Worm (Caenorhabditis elegans) whole organism, young adult: ENCODE data around the gene sri-57.
A peak's percentile ranks its signal among the peaks of the same experiment; 100 is the strongest.
"Not testable (repeated sequence)": the region's sequence is repeated elsewhere in the genome, so short reads cannot be mapped to it uniquely, and the experiment has no call there.

Experiments used
- B0035.1 ChIP-seq: sonication (generic microtip); optimal IDR thresholded peaks from 2 replicates; lab custom pipeline; 2016; ENCODE audit warnings: missing genetic modification characterization, mild to moderate bottlenecking, missing compliant biosample characterization, missing genotype, missing genetic modification reagents
- F33H1.4 ChIP-seq: fragments of 200-800 bp; sonication (Bioruptor generic); IDR thresholded peaks from 2 replicates; pipeline ENCODE4 v1.3.6; 2022; ENCODE audit warnings: missing genetic modification reagents, missing genetic modification characterization, missing compliant biosample characterization
- F37B4.10 ChIP-seq: fragments of 200-800 bp; sonication (Bioruptor generic); IDR thresholded peaks from 2 replicates; pipeline ENCODE4 v1.3.6; 2022; ENCODE audit warnings: missing genetic modification characterization, missing compliant biosample characterization
- F49E8.2 ChIP-seq: sonication (generic microtip); optimal IDR thresholded peaks from 3 replicates; lab custom pipeline; 2017; ENCODE audit warnings: missing genetic modification characterization, mild to moderate bottlenecking, missing compliant biosample characterization, antibody characterized with exemption, moderate library complexity; ENCODE audit not compliant: insufficient read depth
- T07F8.4 ChIP-seq: sonication (generic microtip); optimal IDR thresholded peaks from 2 replicates; lab custom pipeline; 2016; ENCODE audit warnings: mild to moderate bottlenecking, missing genetic modification characterization, moderate library complexity, missing compliant biosample characterization
- Y53F4B.3 ChIP-seq: fragments of 200-800 bp; sonication (Bioruptor generic); IDR thresholded peaks from 2 replicates; pipeline ENCODE4 v1.3.6; 2022; ENCODE audit warnings: missing genetic modification reagents, missing genetic modification characterization, missing compliant biosample characterization
- ZK185.1 ChIP-seq: sonication (generic microtip); optimal IDR thresholded peaks from 2 replicates; lab custom pipeline; 2016; ENCODE audit warnings: mild to moderate bottlenecking, missing genetic modification characterization, missing compliant biosample characterization; ENCODE audit not compliant: poor library complexity, severe bottlenecking
- attf-3 ChIP-seq: fragments of 200-800 bp; sonication (Bioruptor generic); conservative IDR thresholded peaks from 2 replicates; pipeline ENCODE4 v1.3.6; 2022; ENCODE audit warnings: missing genetic modification reagents, missing genetic modification characterization, missing compliant biosample characterization
- bed-1 ChIP-seq: fragments of 200-800 bp; sonication (Bioruptor generic); IDR thresholded peaks from 2 replicates; pipeline ENCODE4 v1.3.6; 2022; ENCODE audit warnings: missing genetic modification reagents, missing genetic modification characterization, missing compliant biosample characterization
- ccch-3 ChIP-seq: fragments of 200-800 bp; sonication (Bioruptor generic); optimal IDR thresholded peaks from 2 replicates; lab custom pipeline; 2018; ENCODE audit warnings: mild to moderate bottlenecking, missing genetic modification characterization, missing compliant biosample characterization
- ceh-91 ChIP-seq: fragments of 200-800 bp; sonication (Bioruptor generic); IDR thresholded peaks from 2 replicates; pipeline ENCODE4 v1.3.6; 2022; ENCODE audit warnings: missing genetic modification reagents, missing genetic modification characterization, missing compliant biosample characterization
- chd-7 ChIP-seq: sonication (generic microtip); optimal IDR thresholded peaks from 2 replicates; lab custom pipeline; 2016; ENCODE audit warnings: mild to moderate bottlenecking, missing genetic modification characterization, moderate library complexity, missing compliant biosample characterization
- dox-1 ChIP-seq: fragments of 200-800 bp; sonication (Bioruptor generic); IDR thresholded peaks from 2 replicates; pipeline ENCODE4 v1.3.6; 2022; ENCODE audit warnings: missing genetic modification reagents, missing genetic modification characterization, missing compliant biosample characterization
- egrh-3 ChIP-seq: fragments of 200-800 bp; sonication (Bioruptor generic); IDR thresholded peaks from 2 replicates; pipeline ENCODE4 v1.3.6; 2022; ENCODE audit warnings: missing genetic modification reagents, missing genetic modification characterization, missing compliant biosample characterization
- fkh-3 ChIP-seq: sonication (generic microtip); optimal IDR thresholded peaks from 2 replicates; lab custom pipeline; 2016; ENCODE audit warnings: mild to moderate bottlenecking, missing genetic modification characterization, missing compliant biosample characterization
- gei-17 ChIP-seq: fragments of 200-800 bp; sonication (Bioruptor generic); optimal IDR thresholded peaks from 2 replicates; lab custom pipeline; 2018; ENCODE audit warnings: mild to moderate bottlenecking, missing genetic modification characterization, missing compliant biosample characterization
- hmg-20 ChIP-seq: fragments of 200-800 bp; sonication (Bioruptor generic); IDR thresholded peaks from 2 replicates; pipeline ENCODE4 v1.3.6; 2022; ENCODE audit warnings: missing genetic modification reagents, missing genetic modification characterization, missing compliant biosample characterization
- lin-54 ChIP-seq: fragments of 200-800 bp; sonication (Bioruptor generic); optimal IDR thresholded peaks from 2 replicates; lab custom pipeline; 2018; ENCODE audit warnings: mild to moderate bottlenecking, missing genetic modification characterization, missing compliant biosample characterization
- madf-8 ChIP-seq: fragments of 200-800 bp; sonication (Bioruptor generic); conservative IDR thresholded peaks from 2 replicates; pipeline ENCODE4 v1.3.6; 2022; ENCODE audit warnings: missing genetic modification reagents, missing genetic modification characterization, missing compliant biosample characterization
- mcd-1 ChIP-seq: fragments of 200-800 bp; sonication (Bioruptor generic); IDR thresholded peaks from 2 replicates; pipeline ENCODE4 v1.3.6; 2022; ENCODE audit warnings: missing genetic modification reagents, missing genetic modification characterization, missing compliant biosample characterization
- nhr-27 ChIP-seq: fragments of 200-800 bp; sonication (Bioruptor generic); optimal IDR thresholded peaks from 2 replicates; lab custom pipeline; 2018; ENCODE audit warnings: mild to moderate bottlenecking, missing genetic modification characterization, moderate library complexity, missing compliant biosample characterization
- pbrm-1 ChIP-seq: fragments of 200-800 bp; sonication (Bioruptor generic); IDR thresholded peaks from 2 replicates; pipeline ENCODE4 v1.3.6; 2022; ENCODE audit warnings: missing genetic modification reagents, missing genetic modification characterization, missing compliant biosample characterization
- sdz-38 ChIP-seq: sonication (generic microtip); optimal IDR thresholded peaks from 2 replicates; lab custom pipeline; 2016; ENCODE audit warnings: missing genotype, missing genetic modification characterization, missing compliant biosample characterization
- snpc-1.1 ChIP-seq: sonication (generic microtip); optimal IDR thresholded peaks from 2 replicates; lab custom pipeline; 2017; ENCODE audit warnings: missing genetic modification characterization, mild to moderate bottlenecking, missing compliant biosample characterization, antibody characterized with exemption, moderate library complexity, missing genotype, missing genetic modification reagents; ENCODE audit not compliant: insufficient read depth
- somi-1 ChIP-seq: fragments of 200-800 bp; sonication (Bioruptor generic); optimal IDR thresholded peaks from 2 replicates; lab custom pipeline; 2018; ENCODE audit warnings: mild to moderate bottlenecking, missing genetic modification characterization, missing compliant biosample characterization
- sptf-2 ChIP-seq: fragments of 200-800 bp; sonication (Bioruptor generic); optimal IDR thresholded peaks from 2 replicates; lab custom pipeline; 2018; ENCODE audit warnings: mild to moderate bottlenecking, missing genetic modification characterization, missing compliant biosample characterization
- tbp1 ChIP-seq: fragments of 200-800 bp; sonication (Bioruptor generic); optimal IDR thresholded peaks from 2 replicates; lab custom pipeline; 2018; ENCODE audit warnings: mild to moderate bottlenecking, missing genetic modification characterization, missing compliant biosample characterization
- unc-130 ChIP-seq: sonication (generic microtip); optimal IDR thresholded peaks from 2 replicates; lab custom pipeline; 2016; ENCODE audit warnings: missing genetic modification reagents, missing genetic modification characterization, missing compliant biosample characterization
- unc-62 ChIP-seq: fragments of 150-350 bp; optimal IDR thresholded peaks from 2 replicates; lab custom pipeline; 2014; ENCODE audit warnings: missing biosample characterization, missing genetic modification reagents, missing genetic modification characterization
- zfh-2 ChIP-seq: fragments of 200-800 bp; sonication (Bioruptor generic); conservative IDR thresholded peaks from 2 replicates; pipeline ENCODE4 v1.3.6; 2022; ENCODE audit warnings: missing genetic modification reagents, missing genetic modification characterization, missing compliant biosample characterization

The sri-57 gene

ce11 chrII:2629270-2629669 is 43.0 kb downstream of the sri-57 start, which contains the start of gene sri-37:
sri-37 (plus strand) TSS chrII:2629570.
- TF ChIP-seq egrh-3 (no peak), madf-8 (GFP tag; lab: Robert Waterston, UW) (no peak), F33H1.4 (no peak)

ce11 chrII:2628401-2628800 is 43.8 kb downstream of the sri-57 start:
- peak; percentile 81; the same call in 1 of the 2 replicates for TF ChIP-seq egrh-3
- 0 out of 2 replicates have a peak, but pooled peaks have one; percentile 22 for TF ChIP-seq mcd-1
- TF ChIP-seq F37B4.10 (GFP tag; lab: Robert Waterston, UW) = 0 out of 2 replicates have a peak, but pooled peaks have one; percentile 52
- TF ChIP-seq ZK185.1 (tag; lab: Kevin White, UChicago) = no peak
- TF ChIP-seq zfh-2 (GFP tag; lab: Robert Waterston, UW) = peak; percentile 85

- TF ChIP-seq egrh-3 (peak; percentile 87; the same call in 1 of the 2 replicates), zfh-2 (GFP tag; lab: Robert Waterston, UW) (peak; percentile 91), Y53F4B.3 (GFP tag; lab: Robert Waterston, UW) (no peak), F49E8.2 (tag; lab: Kevin White, UChicago) (no peak), unc-62 (GFP tag; lab: Kevin White, UChicago) (no peak), bed-1 (no peak), hmg-20 (GFP tag; lab: Robert Waterston, UW) (no peak), lin-54 (GFP tag; lab: Kevin White, UChicago) (no peak), chd-7 (tag; lab: Kevin White, UChicago) (peak; percentile 4), sdz-38 (tag; lab: Kevin White, UChicago) (no peak), dox-1 (0 out of 2 replicates have a peak, but pooled peaks have one; percentile 26), somi-1 (GFP tag; lab: Kevin White, UChicago) (no peak)
These were observed 44.9 kb downstream of the sri-57 start, which contains the start of gene sri-71 for ce11 chrII:2627154-2627799. sri-71 (plus strand) TSS chrII:2627749.

- TF ChIP-seq ccch-3 = no peak
- TF ChIP-seq pbrm-1 = no peak
- no peak for TF ChIP-seq sptf-2
- no peak for TF ChIP-seq F33H1.4
- no peak for TF ChIP-seq dox-1
- no peak for TF ChIP-seq unc-130 (GFP tag; lab: Kevin White, UChicago)
- TF ChIP-seq gei-17 = no peak
- TF ChIP-seq ceh-91 (GFP tag; lab: Robert Waterston, UW) = no peak
- TF ChIP-seq B0035.1 = no peak
- TF ChIP-seq fkh-3 (tag; lab: Kevin White, UChicago) = no peak
- no peak for TF ChIP-seq tbp1 (GFP tag; lab: Kevin White, UChicago)
- no peak for TF ChIP-seq hmg-20 (GFP tag; lab: Robert Waterston, UW)
- TF ChIP-seq zfh-2 (GFP tag; lab: Robert Waterston, UW) = no peak
- no peak for TF ChIP-seq attf-3 (GFP tag; lab: Robert Waterston, UW)
- TF ChIP-seq snpc-1.1 = no peak
- no peak for TF ChIP-seq T07F8.4 (tag; lab: Kevin White, UChicago)
- no peak for TF ChIP-seq lin-54 (GFP tag; lab: Kevin White, UChicago)
- TF ChIP-seq somi-1 (GFP tag; lab: Kevin White, UChicago) = no peak
These were observed 47.4 kb downstream of the sri-57 start, which contains the start of gene lgc-28 for ce11 chrII:2624792-2625191. lgc-28 (plus strand) TSS chrII:2625092.

ce11 chrII:2622936-2623452 is 49.2 kb downstream of the sri-57 start, which contains the start of gene D2062.4:
D2062.4 (plus strand) TSS chrII:2623402.
- not testable (repeated sequence) for TF ChIP-seq somi-1 (GFP tag; lab: Kevin White, UChicago); nhr-27 (tag; lab: Kevin White, UChicago); zfh-2 (GFP tag; lab: Robert Waterston, UW)
